Fruit fly (Drosophila melanogaster) Kc167 (cell line): ENCODE results near the gene CG15034.

Experiments used
- Sin3A ChIP-seq: fragments of >200 bp; optimal IDR thresholded peaks from 2 replicates; lab custom pipeline; 2018; ENCODE audit warnings: missing external identifiers
- h ChIP-seq: fragments of >200 bp; optimal IDR thresholded peaks from 3 replicates; lab custom pipeline; 2018; ENCODE audit warnings: missing external identifiers
- insv ChIP-seq: fragments of >200 bp; optimal IDR thresholded peaks from 3 replicates; lab custom pipeline; 2018; ENCODE audit warnings: missing external identifiers
- psq ChIP-seq: fragments of >200 bp; optimal IDR thresholded peaks from 2 replicates; lab custom pipeline; 2017; ENCODE audit warnings: missing external identifiers
- ttk ChIP-seq: sonication (Bioruptor generic); optimal IDR thresholded peaks from 2 replicates; lab custom pipeline; 2017; ENCODE audit warnings: missing external identifiers

- TF ChIP-seq ttk (lab: Kevin White, UChicago) (no peak), psq (lab: Kevin White, UChicago) (no peak), Sin3A (no peak), h (no peak), insv (lab: Kevin White, UChicago) (no peak)
These were observed 28.8 kb downstream of the CG15034 start for dm6 chrX:7318464-7318863.
